Fruit fly (Drosophila melanogaster): ENCODE measurements around the gene Pkc98E.

Pkc98E gene

DNA sequence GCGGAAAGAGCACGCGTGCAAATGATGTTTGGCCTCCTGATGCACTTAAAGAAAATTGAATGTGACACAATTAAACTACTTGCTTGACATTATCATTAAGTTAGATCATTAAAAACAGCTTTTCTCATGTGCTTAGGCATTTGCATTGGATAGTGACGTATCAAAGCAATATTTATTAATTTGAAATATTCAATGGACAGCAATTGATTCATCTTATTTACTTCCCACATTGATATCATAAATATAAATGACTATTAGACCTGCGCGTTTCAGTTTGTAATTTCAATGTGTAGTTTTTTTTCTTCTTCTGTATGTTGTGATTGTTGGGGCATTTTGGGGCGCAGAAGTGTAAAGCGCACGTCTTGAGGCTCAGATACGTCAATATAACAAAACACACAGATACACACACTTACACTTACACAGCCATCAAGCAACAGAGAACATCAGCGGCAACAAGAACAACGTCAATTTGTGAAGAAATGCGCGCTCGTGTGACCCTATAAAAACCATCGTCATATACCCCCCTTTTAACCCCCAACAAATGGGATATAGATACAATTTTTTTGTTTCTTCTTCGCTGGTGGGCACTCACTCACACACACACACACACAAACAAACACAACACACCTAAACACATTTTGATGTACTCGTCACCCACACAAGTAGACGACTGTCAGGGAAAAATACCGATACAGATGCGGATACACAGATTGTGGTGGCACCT lies 50.1 kb downstream of the Pkc98E start (continued):
- peak; percentile 69 for TF ChIP-seq bcd (GFP tag; optimal IDR thresholded peaks at IDR 0.05)
- peak; percentile 71 for TF ChIP-seq D19A (tag; optimal IDR thresholded peaks at IDR 0.05)
- no peak for TF ChIP-seq Taf1 (GFP tag; IDR thresholded peaks at IDR 0.05)
- no peak for TF ChIP-seq Kr (GFP tag; optimal IDR thresholded peaks at IDR 0.05)
- no peak for TF ChIP-seq CG3838 (GFP tag; optimal IDR thresholded peaks at IDR 0.05)
- no peak for TF ChIP-seq CG2129 (GFP tag; IDR thresholded peaks at IDR 0.05; ENCODE audit: partially characterized antibody)
- peak; percentile 65 for TF ChIP-seq CG13775 (GFP tag; optimal IDR thresholded peaks at IDR 0.05)
- peak; percentile 34 for TF ChIP-seq CG15696 (tag; optimal IDR thresholded peaks at IDR 0.05)
- TF ChIP-seq Hmx (GFP tag; optimal IDR thresholded peaks at IDR 0.05): no peak
- peak; percentile 27 for TF ChIP-seq CG12236 (GFP tag; optimal IDR thresholded peaks at IDR 0.05)
- peak; percentile 48 for TF ChIP-seq BtbVII (GFP tag; optimal IDR thresholded peaks at IDR 0.05)
- TF ChIP-seq abd-A (tag; optimal IDR thresholded peaks at IDR 0.05): peak; percentile 81
- TF ChIP-seq CG8765 (GFP tag; IDR thresholded peaks at IDR 0.05): 0 out of 2 replicates have a peak, but pooled peaks have one; percentile 20
- TF ChIP-seq zen2 (GFP tag; IDR thresholded peaks at IDR 0.05; ENCODE audit: partially characterized antibody): no peak
- TF ChIP-seq sc (optimal IDR thresholded peaks at IDR 0.05): no peak
- peak; percentile 54 for TF ChIP-seq sc (GFP tag; optimal IDR thresholded peaks at IDR 0.05)
- peak; percentile 80 for TF ChIP-seq CG10979 (tag; optimal IDR thresholded peaks at IDR 0.05)
- no peak for TF ChIP-seq fd64A (GFP tag; optimal IDR thresholded peaks at IDR 0.05)
- peak; percentile 27 for TF ChIP-seq exex (tag; optimal IDR thresholded peaks at IDR 0.05)
- TF ChIP-seq HLH54F (GFP tag; optimal IDR thresholded peaks at IDR 0.05): peak; percentile 62
- TF ChIP-seq CG31365 (tag; optimal IDR thresholded peaks at IDR 0.05): peak; percentile 18
- peak; percentile 56; the same call in 2 of the 3 replicates for TF ChIP-seq zfh1 (GFP tag; IDR thresholded peaks at IDR 0.05)
- no peak for TF ChIP-seq lov (optimal IDR thresholded peaks at IDR 0.05)
- TF ChIP-seq lov (GFP tag; IDR thresholded peaks at IDR 0.05): no peak
- no peak for TF ChIP-seq Optix (GFP tag; IDR thresholded peaks at IDR 0.05)
- no peak for TF ChIP-seq CG9876 (GFP tag; optimal IDR thresholded peaks at IDR 0.05)
- TF ChIP-seq ci (GFP tag; IDR thresholded peaks at IDR 0.05): peak; percentile 72; the same call in 1 of the 3 replicates
- TF ChIP-seq CG18599 (GFP tag; optimal IDR thresholded peaks at IDR 0.05): peak; percentile 82
- TF ChIP-seq NFAT (GFP tag; IDR thresholded peaks at IDR 0.05): no peak
- TF ChIP-seq CG14441 (GFP tag; IDR thresholded peaks at IDR 0.05): 0 out of 2 replicates have a peak, but pooled peaks have one; percentile 34
- TF ChIP-seq stc (GFP tag; IDR thresholded peaks at IDR 0.05): peak; percentile 57
- TF ChIP-seq CG4617 (GFP tag; optimal IDR thresholded peaks at IDR 0.05; ENCODE audit: borderline replicate concordance): no peak
- TF ChIP-seq CG4328 (GFP tag; optimal IDR thresholded peaks at IDR 0.05): peak; percentile 11
- peak; percentile 64 for TF ChIP-seq bab2 (GFP tag; optimal IDR thresholded peaks at IDR 0.05)
- TF ChIP-seq grn (GFP tag; optimal IDR thresholded peaks at IDR 0.05): no peak
- no peak for TF ChIP-seq hkb (optimal IDR thresholded peaks at IDR 0.05)
- TF ChIP-seq hkb (GFP tag; IDR thresholded peaks at IDR 0.05): peak; percentile 81
- peak; percentile 24 for TF ChIP-seq CG3163 (GFP tag; optimal IDR thresholded peaks at IDR 0.05)
- TF ChIP-seq prd (optimal IDR thresholded peaks at IDR 0.05): no peak
- TF ChIP-seq prd (GFP tag; IDR thresholded peaks at IDR 0.05): peak; percentile 79
- TF ChIP-seq ERR (GFP tag; optimal IDR thresholded peaks at IDR 0.05): no peak
- peak; percentile 44 for TF ChIP-seq Dek (tag; optimal IDR thresholded peaks at IDR 0.05)
- peak; percentile 77 for TF ChIP-seq CG15269 (tag; optimal IDR thresholded peaks at IDR 0.05)
- TF ChIP-seq CG10274 (GFP tag; optimal IDR thresholded peaks at IDR 0.05): peak; percentile 33
- peak; percentile 37; the same call in 1 of the 2 replicates for TF ChIP-seq danr (GFP tag; IDR thresholded peaks at IDR 0.05)
